Fruit fly (Drosophila melanogaster) whole organism, embryonic: Measurements from ENCODE around the gene CG32036.

Experiments
- Awh ChIP-seq: fragments of 200-800 bp; sonication (Bioruptor generic); IDR thresholded peaks from 2 replicates; pipeline ENCODE4, ENCODE4 v1.3.6; 2022; ENCODE audit warnings: missing biosample characterization, missing genetic modification characterization
- C15 ChIP-seq: fragments of 200-800 bp; sonication (Bioruptor generic); IDR thresholded peaks from 3 replicates; pipeline ENCODE4 v1.3.6; 2022; ENCODE audit warnings: missing biosample characterization, missing genetic modification characterization
- CG11093 ChIP-seq: fragments of 200-800 bp; sonication (Bioruptor generic); IDR thresholded peaks from 3 replicates; pipeline ENCODE4 v1.3.6; 2022; ENCODE audit warnings: missing biosample characterization, missing genetic modification characterization
- CG12299 ChIP-seq: fragments of 200-800 bp; sonication (Bioruptor generic); optimal IDR thresholded peaks from 2 replicates; lab custom pipeline; 2018; ENCODE audit warnings: missing biosample characterization, mild to moderate bottlenecking, missing genetic modification characterization
- CG1233 ChIP-seq: fragments of 200-800 bp; sonication (Bioruptor generic); optimal IDR thresholded peaks from 4 replicates; lab custom pipeline; 2018; ENCODE audit warnings: missing biosample characterization, mild to moderate bottlenecking, missing genetic modification characterization
- CG12659 ChIP-seq: fragments of 200-800 bp; sonication (Bioruptor generic); optimal IDR thresholded peaks from 3 replicates; lab custom pipeline; 2017; ENCODE audit warnings: mild to moderate bottlenecking, missing biosample characterization, missing genetic modification reagents, missing genetic modification characterization
- CG13287 ChIP-seq: fragments of 200-800 bp; sonication (Bioruptor generic); IDR thresholded peaks from 2 replicates; pipeline ENCODE4 v1.3.6; 2022; ENCODE audit warnings: missing biosample characterization, missing genetic modification characterization; ENCODE audit not compliant: partially characterized antibody
- CG13624 ChIP-seq: fragments of 200-800 bp; sonication (Bioruptor generic); optimal IDR thresholded peaks from 2 replicates; lab custom pipeline; 2016; ENCODE audit warnings: missing biosample characterization, missing genetic modification characterization
- CG15073 ChIP-seq: fragments of 200-800 bp; sonication (Bioruptor generic); optimal IDR thresholded peaks from 2 replicates; lab custom pipeline; 2016; ENCODE audit warnings: missing biosample characterization, missing genetic modification characterization
- CG17359 ChIP-seq: fragments of 200-800 bp; sonication (Bioruptor generic); optimal IDR thresholded peaks from 3 replicates; lab custom pipeline; 2018; ENCODE audit warnings: missing biosample characterization, mild to moderate bottlenecking, missing genetic modification characterization, moderate library complexity
- CG18011 ChIP-seq: fragments of 200-800 bp; sonication (Bioruptor generic); optimal IDR thresholded peaks from 2 replicates; lab custom pipeline; 2017; ENCODE audit warnings: missing biosample characterization, missing genetic modification characterization, mild to moderate bottlenecking, moderate library complexity, missing genotype
- CG2129 ChIP-seq: fragments of 200-800 bp; sonication (Bioruptor generic); IDR thresholded peaks from 2 replicates; pipeline ENCODE4 v1.3.6; 2022; ENCODE audit warnings: missing biosample characterization, missing genetic modification characterization; ENCODE audit not compliant: partially characterized antibody
- CG3065 ChIP-seq: fragments of 200-800 bp; sonication (Bioruptor generic); optimal IDR thresholded peaks from 2 replicates; lab custom pipeline; 2016; ENCODE audit warnings: missing biosample characterization, missing genetic modification characterization
- CG33213 ChIP-seq: fragments of 200-800 bp; sonication (Bioruptor generic); optimal IDR thresholded peaks from 3 replicates; lab custom pipeline; 2016; ENCODE audit warnings: missing biosample characterization, missing genetic modification characterization
- CG4328 ChIP-seq: fragments of 200-800 bp; sonication (Bioruptor generic); optimal IDR thresholded peaks from 3 replicates; lab custom pipeline; 2017; ENCODE audit warnings: missing biosample characterization, missing genetic modification reagents, missing genetic modification characterization
- CG4730 ChIP-seq: fragments of 200-800 bp; sonication (Bioruptor generic); IDR thresholded peaks from 2 replicates; pipeline ENCODE4 v1.3.6; 2022; ENCODE audit warnings: missing biosample characterization, missing genetic modification characterization
- CG5953 ChIP-seq: fragments of 200-800 bp; sonication (Bioruptor generic); IDR thresholded peaks from 2 replicates; pipeline ENCODE4 v1.3.6; 2022; ENCODE audit warnings: missing biosample characterization, missing genetic modification characterization
- CG6765 ChIP-seq: fragments of 200-800 bp; sonication (Bioruptor generic); optimal IDR thresholded peaks from 3 replicates; lab custom pipeline; 2017; ENCODE audit warnings: missing biosample characterization, mild to moderate bottlenecking, missing genetic modification characterization
- CG6791 ChIP-seq: fragments of 200-800 bp; sonication (Bioruptor generic); IDR thresholded peaks from 3 replicates; pipeline ENCODE4 v1.3.6; 2022; ENCODE audit warnings: missing biosample characterization, missing genetic modification characterization; ENCODE audit not compliant: partially characterized antibody
- CG7357 ChIP-seq: fragments of 200-800 bp; sonication (Bioruptor generic); IDR thresholded peaks from 3 replicates; pipeline ENCODE4 v1.3.6; 2022; ENCODE audit warnings: missing biosample characterization, missing genetic modification characterization
- CG7987 ChIP-seq: fragments of 200-800 bp; sonication (Bioruptor generic); optimal IDR thresholded peaks from 2 replicates; lab custom pipeline; 2018; ENCODE audit warnings: missing biosample characterization, mild to moderate bottlenecking, missing genetic modification characterization, moderate library complexity
- CG8089 ChIP-seq: fragments of 200-800 bp; sonication (Bioruptor generic); optimal IDR thresholded peaks from 3 replicates; lab custom pipeline; 2016; ENCODE audit warnings: missing biosample characterization, missing genetic modification characterization
- CG8765 ChIP-seq: fragments of 200-800 bp; sonication (Bioruptor generic); IDR thresholded peaks from 2 replicates; pipeline ENCODE4 v1.3.6; 2022; ENCODE audit warnings: missing biosample characterization, missing genetic modification characterization
- CG8924 ChIP-seq: fragments of 200-800 bp; optimal IDR thresholded peaks from 3 replicates; lab custom pipeline; 2019; ENCODE audit warnings: missing biosample characterization, mild to moderate bottlenecking, missing genetic modification characterization, moderate library complexity
- CkIIα-i1 ChIP-seq: fragments of 200-800 bp; sonication (Bioruptor generic); IDR thresholded peaks from 2 replicates; pipeline ENCODE4 v1.3.6; 2022; ENCODE audit warnings: missing biosample characterization, missing genetic modification characterization
- Dad ChIP-seq: fragments of 200-800 bp; sonication (Bioruptor generic); optimal IDR thresholded peaks from 3 replicates; lab custom pipeline; 2016; ENCODE audit warnings: missing biosample characterization, missing genetic modification characterization
- Dbx ChIP-seq: fragments of 200-800 bp; sonication (Bioruptor generic); IDR thresholded peaks from 3 replicates; pipeline ENCODE4 v1.3.6; 2022; ENCODE audit warnings: missing biosample characterization, missing genetic modification characterization
- Dek ChIP-seq: fragments of 200-800 bp; sonication (Bioruptor generic); optimal IDR thresholded peaks from 3 replicates; lab custom pipeline; 2019; ENCODE audit warnings: missing biosample characterization, mild to moderate bottlenecking, missing genetic modification characterization, moderate library complexity
- Ets97D ChIP-seq: fragments of 200-800 bp; sonication (Bioruptor generic); optimal IDR thresholded peaks from 3 replicates; lab custom pipeline; 2016; ENCODE audit warnings: missing biosample characterization, missing genetic modification characterization
- Kr ChIP-seq: fragments of 200-800 bp; sonication (Bioruptor generic); optimal IDR thresholded peaks from 2 replicates; lab custom pipeline; 2017; ENCODE audit warnings: missing biosample characterization, mild to moderate bottlenecking, missing genetic modification characterization
- MESR4 ChIP-seq: fragments of 200-800 bp; sonication (Bioruptor generic); optimal IDR thresholded peaks from 2 replicates; lab custom pipeline; 2018; ENCODE audit warnings: missing biosample characterization, mild to moderate bottlenecking, missing genetic modification characterization, moderate library complexity
- Max ChIP-seq: fragments of 200-800 bp; sonication (Bioruptor generic); optimal IDR thresholded peaks from 2 replicates; lab custom pipeline; 2016; ENCODE audit warnings: missing biosample characterization, mild to moderate bottlenecking, missing genetic modification characterization
- Meics ChIP-seq: fragments of 200-800 bp; sonication (Bioruptor generic); optimal IDR thresholded peaks from 2 replicates; lab custom pipeline; 2017; ENCODE audit warnings: missing biosample characterization, mild to moderate bottlenecking, missing genetic modification characterization
- NC2α ChIP-seq: fragments of 200-800 bp; sonication (Bioruptor generic); optimal IDR thresholded peaks from 2 replicates; lab custom pipeline; 2016; ENCODE audit warnings: missing biosample characterization, missing genetic modification characterization
- Nf-YC ChIP-seq: fragments of 200-800 bp; optimal IDR thresholded peaks from 3 replicates; lab custom pipeline; 2019; ENCODE audit warnings: missing biosample characterization, mild to moderate bottlenecking, missing genetic modification characterization, moderate library complexity
- Oaz ChIP-seq: fragments of 200-800 bp; sonication (Bioruptor generic); IDR thresholded peaks from 2 replicates; pipeline ENCODE4 v1.3.6; 2022; ENCODE audit warnings: missing biosample characterization, missing genetic modification characterization
- ash1 ChIP-seq: fragments of 200-800 bp; sonication (Bioruptor generic); optimal IDR thresholded peaks from 2 replicates; lab custom pipeline; 2018; ENCODE audit warnings: missing biosample characterization, mild to moderate bottlenecking, missing genetic modification characterization
- bsh ChIP-seq, 2 experiments: fragments of 200-800 bp; sonication (Bioruptor generic); optimal IDR thresholded peaks; 2 replicates each; lab custom pipeline; 2017 to 2018; ENCODE audit warnings: mild to moderate bottlenecking in 2 of 2, missing biosample characterization in 2 of 2, missing genetic modification characterization in 2 of 2, moderate library complexity in 1 of 2
- caup ChIP-seq: fragments of 200-800 bp; sonication (Bioruptor generic); optimal IDR thresholded peaks from 3 replicates; lab custom pipeline; 2017; ENCODE audit warnings: missing biosample characterization, mild to moderate bottlenecking, missing genetic modification characterization, moderate library complexity; ENCODE audit not compliant: severe bottlenecking
- corto ChIP-seq: fragments of 200-800 bp; sonication (Bioruptor generic); optimal IDR thresholded peaks from 2 replicates; lab custom pipeline; 2016; ENCODE audit warnings: missing biosample characterization, mild to moderate bottlenecking, missing genetic modification characterization, moderate library complexity
- danr ChIP-seq: fragments of 200-800 bp; sonication (Bioruptor generic); IDR thresholded peaks from 2 replicates; pipeline ENCODE4 v1.3.6; 2022; ENCODE audit warnings: missing biosample characterization, missing genetic modification characterization
- exex ChIP-seq: fragments of 200-800 bp; sonication (Bioruptor generic); optimal IDR thresholded peaks from 4 replicates; lab custom pipeline; 2018; ENCODE audit warnings: missing biosample characterization, mild to moderate bottlenecking, missing genetic modification characterization, moderate library complexity
- fd102C ChIP-seq: fragments of 200-800 bp; sonication (Bioruptor generic); optimal IDR thresholded peaks from 2 replicates; lab custom pipeline; 2018; ENCODE audit warnings: missing biosample characterization, mild to moderate bottlenecking, missing genetic modification characterization, moderate library complexity
- hb ChIP-seq: fragments of 200-800 bp; sonication (Bioruptor generic); IDR thresholded peaks from 3 replicates; pipeline ENCODE4 v1.3.6; 2022; ENCODE audit warnings: missing biosample characterization, missing genetic modification characterization; ENCODE audit not compliant: partially characterized antibody
- mam ChIP-seq: fragments of 200-800 bp; sonication (Bioruptor generic); optimal IDR thresholded peaks from 3 replicates; lab custom pipeline; 2016; ENCODE audit warnings: missing biosample characterization, missing genetic modification characterization
- otp ChIP-seq: fragments of 200-800 bp; sonication (Bioruptor generic); IDR thresholded peaks from 3 replicates; pipeline ENCODE4, ENCODE4 v1.3.6; 2022; ENCODE audit warnings: missing biosample characterization, missing genetic modification characterization
- schlank ChIP-seq: fragments of 200-800 bp; sonication (Bioruptor generic); optimal IDR thresholded peaks from 2 replicates; lab custom pipeline; 2018; ENCODE audit warnings: missing biosample characterization, mild to moderate bottlenecking, missing genetic modification characterization
- slp2 ChIP-seq: fragments of 200-800 bp; sonication (Bioruptor generic); optimal IDR thresholded peaks from 2 replicates; lab custom pipeline; 2016; ENCODE audit warnings: missing biosample characterization, missing genetic modification characterization
- stc ChIP-seq: fragments of 200-800 bp; sonication (Bioruptor generic); IDR thresholded peaks from 2 replicates; pipeline ENCODE4 v1.3.6; 2022; ENCODE audit warnings: missing biosample characterization, missing genetic modification characterization
- tgo ChIP-seq: fragments of 200-800 bp; sonication (Bioruptor generic); IDR thresholded peaks from 3 replicates; pipeline ENCODE4 v1.3.6; 2022; ENCODE audit warnings: missing biosample characterization, missing genetic modification characterization
- usp ChIP-seq: fragments of >200 bp; optimal IDR thresholded peaks from 2 replicates; lab custom pipeline; 2017; ENCODE audit warnings: missing biosample characterization, missing genetic modification characterization

Gene CG32036

DNA sequence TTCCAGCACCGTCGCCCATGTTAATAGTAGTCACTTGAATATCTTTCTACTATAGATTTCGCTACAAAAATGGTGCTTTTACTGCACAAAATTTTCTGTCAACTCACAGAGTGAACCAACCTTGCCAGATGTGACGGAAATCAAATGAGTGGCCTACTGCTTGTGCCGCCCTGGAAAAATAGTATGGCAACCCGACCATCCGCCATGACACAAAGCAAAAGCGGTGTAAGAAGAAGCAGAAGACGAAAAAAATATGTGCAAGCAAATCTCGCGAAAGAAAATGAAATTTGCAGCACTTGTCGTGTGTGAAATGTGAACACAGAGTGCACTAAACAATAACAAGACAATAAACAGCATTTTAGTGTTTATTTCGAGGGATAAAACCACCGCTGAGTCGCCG is 12.2 kb downstream of the CG32036 start, which contains the start of the genes Uch-L5 and Jarid2 (continued):
- TF ChIP-seq CG1233 (peak; percentile 23), Kr (GFP tag; lab: Kevin White, UChicago) (no peak), CG8765 (no peak), CG8089 (GFP tag; lab: Kevin White, UChicago) (no peak), CG17359 (tag; lab: Kevin White, UChicago) (peak; percentile 11), Dbx (GFP tag; lab: Robert Waterston, UW) (0 out of 3 replicates have a peak, but pooled peaks have one; percentile 17), CG3065 (GFP tag; lab: Kevin White, UChicago) (no peak), CG12299 (tag; lab: Kevin White, UChicago) (no peak), CG4328 (GFP tag; lab: Kevin White, UChicago) (no peak), NC2α (GFP tag; lab: Kevin White, UChicago) (no peak), CG7357 (no peak), Max (peak; percentile 52), CG2129 (no peak), CG13624 (GFP tag; lab: Kevin White, UChicago) (peak; percentile 65), CG7987 (GFP tag; lab: Kevin White, UChicago) (peak; percentile 72), Ets97D (peak; percentile 96), Nf-YC (peak; percentile 46), Oaz (GFP tag; lab: Robert Waterston, UW) (no peak), usp (no peak), tgo (GFP tag; lab: Robert Waterston, UW) (no peak), CG6765 (peak; percentile 45), schlank (peak; percentile 28), CG33213 (GFP tag; lab: Kevin White, UChicago) (no peak), C15 (GFP tag; lab: Robert Waterston, UW) (no peak), CG11093 (no peak), Awh (GFP tag; lab: Robert Waterston, UW) (no peak), exex (no peak), CG15073 (GFP tag; lab: Kevin White, UChicago) (no peak), CG5953 (GFP tag; lab: Robert Waterston, UW) (no peak), CG18011 (peak; percentile 46), MESR4 (GFP tag; lab: Kevin White, UChicago) (peak; percentile 96), hb (GFP tag; lab: Robert Waterston, UW) (no peak), mam (GFP tag; lab: Kevin White, UChicago) (peak; percentile 76), fd102C (GFP tag; lab: Kevin White, UChicago) (no peak), bsh (GFP tag; optimal IDR thresholded peaks at IDR 0.05; lab: Kevin White, UChicago) (peak in 1 of 2 experiments; percentile 0), danr (no peak), slp2 (GFP tag; lab: Kevin White, UChicago) (peak; percentile 45), ash1 (GFP tag; lab: Kevin White, UChicago) (peak; percentile 46), CG12659 (GFP tag; lab: Kevin White, UChicago) (peak; percentile 91), otp (GFP tag; lab: Robert Waterston, UW) (no peak), CG4730 (GFP tag; lab: Robert Waterston, UW) (no peak), Meics (GFP tag; lab: Kevin White, UChicago) (peak; percentile 57), CG8924 (tag; lab: Kevin White, UChicago) (peak; percentile 58), CkIIα-i1 (no peak), corto (no peak), CG13287 (GFP tag; lab: Robert Waterston, UW) (peak; percentile 33; the same call in 1 of the 2 replicates), Dad (peak; percentile 51), stc (GFP tag; lab: Robert Waterston, UW) (no peak), Dek (no peak), caup (GFP tag; lab: Kevin White, UChicago) (peak; percentile 37), CG6791 (peak; percentile 38; the same call in 1 of the 3 replicates)
